Worm (Caenorhabditis elegans): ENCODE data around the gene his-1.

Gene his-1

DNA sequence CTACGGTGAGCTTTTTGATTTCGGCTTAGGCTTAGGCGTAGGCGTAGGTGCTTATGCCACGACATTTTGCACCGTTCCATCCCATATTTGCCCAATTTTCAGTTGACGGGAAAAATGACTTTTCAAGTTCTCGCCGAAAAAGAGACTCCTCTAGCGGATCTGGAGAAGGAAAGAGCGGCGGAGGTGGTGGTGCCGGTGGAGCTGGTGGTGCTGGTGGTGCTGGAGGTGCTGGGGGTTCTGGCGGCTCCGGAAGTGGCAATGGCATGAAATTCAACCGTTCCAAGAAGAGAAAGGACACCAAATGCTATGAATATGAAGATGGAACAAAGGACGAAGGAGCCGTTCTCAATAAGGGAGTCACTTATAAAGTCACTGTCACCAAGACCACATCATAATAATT lies 4.7 kb downstream of the his-1 start:
- no peak for TF ChIP-seq nhr-129 (tag; optimal IDR thresholded peaks at IDR 0.05)
- TF ChIP-seq lin-13 (GFP tag; optimal IDR thresholded peaks at IDR 0.05), result no peak
- no peak for TF ChIP-seq gmeb-1 (tag; optimal IDR thresholded peaks at IDR 0.05)
- no peak for TF ChIP-seq aly-2 (tag; optimal IDR thresholded peaks at IDR 0.05)
- TF ChIP-seq C34F6.9 (tag; optimal IDR thresholded peaks at IDR 0.05), result no peak
- TF ChIP-seq unc-55 (GFP tag; optimal IDR thresholded peaks at IDR 0.05), result no peak
- TF ChIP-seq snpc-4 (tag; optimal IDR thresholded peaks at IDR 0.05), result no peak
- TF ChIP-seq fos-1 (tag; optimal IDR thresholded peaks at IDR 0.05), result no peak
- no peak for TF ChIP-seq sma-9 (GFP tag; optimal IDR thresholded peaks at IDR 0.05)
- no peak for TF ChIP-seq sma-9 (tag; optimal IDR thresholded peaks at IDR 0.05)
- no peak for TF ChIP-seq ama-1 (optimal IDR thresholded peaks at IDR 0.05)
- TF ChIP-seq lin-11 (tag; optimal IDR thresholded peaks at IDR 0.05), result no peak
- TF ChIP-seq ZK546.5 (tag; optimal IDR thresholded peaks at IDR 0.05), result no peak
- TF ChIP-seq lsy-2 (tag; optimal IDR thresholded peaks at IDR 0.05), result no peak

DNA sequence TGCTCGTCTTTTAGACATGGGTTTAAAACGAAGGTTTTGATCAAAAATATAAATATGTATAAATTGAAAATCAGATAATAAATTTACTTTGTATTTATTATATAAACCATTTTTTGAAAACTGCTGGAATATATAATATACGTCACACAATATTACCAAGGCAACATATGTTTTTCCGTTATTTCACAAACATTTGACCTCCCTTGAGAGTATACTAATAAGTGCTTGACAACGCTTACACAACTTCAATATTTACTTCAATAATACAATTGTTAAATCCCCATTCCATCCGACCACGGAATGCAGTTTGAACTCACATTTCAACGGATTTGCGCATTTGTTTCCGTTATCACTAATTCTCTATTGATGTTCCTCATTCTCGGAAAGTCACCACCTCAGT lies 5.2 kb downstream of the his-1 start, which contains the start of gene str-198:
Gene str-198 (plus strand): TSS at position 301 of the 400 bp plus-strand sequence.
- TF ChIP-seq F13H6.1 (tag; optimal IDR thresholded peaks at IDR 0.05) (no peak), snpc-4 (tag; optimal IDR thresholded peaks at IDR 0.05) (no peak), peb-1 (tag; optimal IDR thresholded peaks at IDR 0.05) (no peak), zag-1 (tag; optimal IDR thresholded peaks at IDR 0.05) (no peak), Y55F3AM.14 (GFP tag; optimal IDR thresholded peaks at IDR 0.05) (no peak), C34F6.9 (tag; optimal IDR thresholded peaks at IDR 0.05) (no peak), ztf-1 (GFP tag; conservative IDR thresholded peaks at IDR 0.05) (no peak), nhr-23 (tag; optimal IDR thresholded peaks at IDR 0.05) (no peak), unc-62 (GFP tag; optimal IDR thresholded peaks at IDR 0.05) (no peak), fos-1 (tag; optimal IDR thresholded peaks at IDR 0.05) (no peak), ama-1 (optimal IDR thresholded peaks at IDR 0.05) (no peak), lin-39 (tag; optimal IDR thresholded peaks at IDR 0.05) (no peak), crh-2 (tag; optimal IDR thresholded peaks at IDR 0.05) (no peak), sma-9 (GFP tag; optimal IDR thresholded peaks at IDR 0.05) (no peak), sma-9 (tag; optimal IDR thresholded peaks at IDR 0.05) (no peak), mab-5 (tag; optimal IDR thresholded peaks at IDR 0.05) (no peak), gmeb-1 (tag; optimal IDR thresholded peaks at IDR 0.05) (no peak), lin-13 (GFP tag; optimal IDR thresholded peaks at IDR 0.05) (no peak), ztf-4 (tag; optimal IDR thresholded peaks at IDR 0.05) (no peak), unc-55 (GFP tag; optimal IDR thresholded peaks at IDR 0.05) (no peak)

- TF ChIP-seq nhr-129 (tag; optimal IDR thresholded peaks at IDR 0.05), result no peak
- no peak for TF ChIP-seq mab-5 (tag; optimal IDR thresholded peaks at IDR 0.05)
- no peak for TF ChIP-seq R02D3.7 (tag; optimal IDR thresholded peaks at IDR 0.05)
- TF ChIP-seq aly-2 (tag; optimal IDR thresholded peaks at IDR 0.05), result no peak
- no peak for TF ChIP-seq skn-1 (tag; optimal IDR thresholded peaks at IDR 0.05)
- TF ChIP-seq elt-1 (tag; optimal IDR thresholded peaks at IDR 0.05), result no peak
- no peak for TF ChIP-seq Y55F3AM.14 (GFP tag; optimal IDR thresholded peaks at IDR 0.05)
- TF ChIP-seq fos-1 (tag; optimal IDR thresholded peaks at IDR 0.05), result no peak
- no peak for TF ChIP-seq gmeb-1 (tag; optimal IDR thresholded peaks at IDR 0.05)
- TF ChIP-seq crh-2 (tag; optimal IDR thresholded peaks at IDR 0.05), result no peak
- TF ChIP-seq mbf-1 (tag; optimal IDR thresholded peaks at IDR 0.05), result no peak
- TF ChIP-seq unc-62 (GFP tag; optimal IDR thresholded peaks at IDR 0.05), result no peak
- no peak for TF ChIP-seq ceh-82 (tag; optimal IDR thresholded peaks at IDR 0.05)
- TF ChIP-seq nhr-77 (tag; optimal IDR thresholded peaks at IDR 0.05), result no peak
- TF ChIP-seq sma-9 (GFP tag; optimal IDR thresholded peaks at IDR 0.05), result no peak
- no peak for TF ChIP-seq sma-9 (tag; optimal IDR thresholded peaks at IDR 0.05)
- TF ChIP-seq ztf-1 (GFP tag; conservative IDR thresholded peaks at IDR 0.05), result no peak
- TF ChIP-seq C34F6.9 (tag; optimal IDR thresholded peaks at IDR 0.05), result no peak
Observed at ce11 chrV:16049177-16049576, 6.9 kb downstream of the his-1 start, which contains the start of gene best-12. Gene best-12, plus strand, starts transcription at chrV:16049477.

- TF ChIP-seq nhr-6 (tag; optimal IDR thresholded peaks at IDR 0.05), result no peak
- TF ChIP-seq snpc-4 (tag; optimal IDR thresholded peaks at IDR 0.05), result no peak
- TF ChIP-seq sma-9 (GFP tag; optimal IDR thresholded peaks at IDR 0.05), result no peak
- no peak for TF ChIP-seq sma-9 (tag; optimal IDR thresholded peaks at IDR 0.05)
- no peak for TF ChIP-seq ZK546.5 (tag; optimal IDR thresholded peaks at IDR 0.05)
- no peak for TF ChIP-seq lin-13 (GFP tag; optimal IDR thresholded peaks at IDR 0.05)
- TF ChIP-seq nhr-23 (tag; optimal IDR thresholded peaks at IDR 0.05), result no peak
- no peak for TF ChIP-seq F13H6.1 (tag; optimal IDR thresholded peaks at IDR 0.05)
- TF ChIP-seq unc-55 (GFP tag; optimal IDR thresholded peaks at IDR 0.05), result no peak
- TF ChIP-seq blmp-1 (tag; optimal IDR thresholded peaks at IDR 0.05; ENCODE audit: insufficient read depth), result no peak
- TF ChIP-seq Y55F3AM.14 (GFP tag; optimal IDR thresholded peaks at IDR 0.05), result no peak
- TF ChIP-seq nhr-10 (tag; optimal IDR thresholded peaks at IDR 0.05), result no peak
- TF ChIP-seq nhr-237 (tag; optimal IDR thresholded peaks at IDR 0.05), result no peak
- TF ChIP-seq nhr-12 (tag; optimal IDR thresholded peaks at IDR 0.05), result no peak
Observed at ce11 chrV:16053373-16053772, 11.1 kb downstream of the his-1 start, which contains the start of gene F14H3.3. Gene F14H3.3, minus strand, starts transcription at chrV:16053473.

Measured in whole organism, L2 larva.